Worm (Caenorhabditis elegans) whole organism, L4/young adult: Measurements from ENCODE around the gene E02H4.4.

Source experiments
- W03F9.2 ChIP-seq: fragments of 150-350 bp; optimal IDR thresholded peaks from 2 replicates; lab custom pipeline; 2014; ENCODE audit warnings: missing biosample characterization, missing genetic modification characterization
- dao-5 ChIP-seq: sonication (generic microtip); optimal IDR thresholded peaks from 2 replicates; lab custom pipeline; 2016; ENCODE audit warnings: missing genotype, missing genetic modification characterization, moderate library complexity, missing compliant biosample characterization
- him-1 ChIP-seq: sonication (generic microtip); optimal IDR thresholded peaks from 2 replicates; lab custom pipeline; 2016; ENCODE audit warnings: missing genotype, missing genetic modification reagents, missing genetic modification characterization, missing compliant biosample characterization

The E02H4.4 gene

ce11 chrX:14243345-14243961 lies 14.3 kb upstream of the E02H4.4 start, which contains the start of gene K04C1.3:
K04C1.3 (minus strand) TSS chrX:14243395.
- TF ChIP-seq him-1 (tag; lab: Kevin White, UChicago) (no peak), dao-5 (no peak), W03F9.2 (tag; lab: Kevin White, UChicago) (no peak)

DNA sequence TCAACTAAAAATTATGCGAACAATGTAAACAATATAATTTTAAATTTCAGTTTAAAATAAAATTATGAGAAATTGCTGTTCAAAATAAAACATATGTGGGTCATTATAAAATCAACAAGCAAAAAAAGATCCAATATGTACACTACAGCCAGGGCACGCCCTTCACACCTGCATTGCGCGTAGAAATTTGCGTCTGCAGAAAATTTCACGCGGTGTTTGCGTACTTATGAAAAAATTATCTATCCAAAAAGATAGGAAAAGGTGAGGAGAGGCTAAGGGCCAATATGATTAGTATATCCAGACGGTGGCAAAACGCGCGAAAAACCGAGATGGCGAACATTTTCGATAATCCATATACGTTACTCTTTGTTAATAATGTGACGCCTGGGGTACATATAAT lies 13.3 kb upstream of the E02H4.4 start:
- TF ChIP-seq W03F9.2 (tag; lab: Kevin White, UChicago) (no peak), dao-5 (no peak)

ce11 chrX:14246518-14246917 lies 11.2 kb upstream of the E02H4.4 start, which contains the start of gene mlc-6:
mlc-6 (minus strand) TSS chrX:14246618.
- TF ChIP-seq him-1 (tag; lab: Kevin White, UChicago) = no peak
- no peak for TF ChIP-seq W03F9.2 (tag; lab: Kevin White, UChicago)
- no peak for TF ChIP-seq dao-5

DNA sequence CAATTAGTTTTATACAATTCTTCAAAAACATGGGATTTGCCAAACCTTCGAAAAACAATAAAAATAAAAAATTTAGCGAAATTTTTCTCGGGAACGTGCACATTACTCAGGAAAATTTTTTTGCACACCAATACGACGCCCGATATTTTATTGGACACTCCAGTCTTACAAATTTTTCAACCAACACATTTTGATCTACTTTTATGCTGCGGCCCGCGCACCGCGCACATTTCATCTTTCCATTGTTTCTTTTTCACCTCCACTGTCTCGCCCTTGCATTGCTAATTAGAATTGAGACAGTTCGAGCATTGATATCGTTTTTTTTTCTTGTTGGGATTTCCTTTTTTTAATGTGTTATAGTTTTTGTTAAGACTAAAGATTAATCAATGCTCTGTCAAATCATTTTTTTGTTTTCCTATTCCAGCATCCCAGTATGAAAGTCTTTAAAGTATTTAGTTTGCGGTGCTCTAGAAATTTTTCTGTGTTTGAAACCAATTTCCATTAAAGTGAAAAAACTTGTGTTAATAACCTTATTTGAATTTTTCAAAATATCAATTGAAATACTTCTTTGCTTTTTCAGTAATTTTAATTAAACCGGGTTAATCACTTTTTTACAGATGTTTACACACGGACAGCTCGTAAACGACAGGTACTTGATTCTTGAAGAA lies 10.2 kb upstream of the E02H4.4 start, which contains the start of gene K04C1.5:
Gene K04C1.5 (plus strand): TSS at position 618 of the 668 bp plus-strand sequence.
- TF ChIP-seq W03F9.2 (tag; lab: Kevin White, UChicago) = no peak
- no peak for TF ChIP-seq dao-5
- TF ChIP-seq him-1 (tag; lab: Kevin White, UChicago) = no peak

ce11 chrX:14252042-14252441 lies 5.7 kb upstream of the E02H4.4 start, which contains the start of gene E02H4.6:
E02H4.6 (minus strand) TSS chrX:14252142.
- TF ChIP-seq W03F9.2 (tag; lab: Kevin White, UChicago) (no peak), him-1 (tag; lab: Kevin White, UChicago) (no peak), dao-5 (no peak)

DNA sequence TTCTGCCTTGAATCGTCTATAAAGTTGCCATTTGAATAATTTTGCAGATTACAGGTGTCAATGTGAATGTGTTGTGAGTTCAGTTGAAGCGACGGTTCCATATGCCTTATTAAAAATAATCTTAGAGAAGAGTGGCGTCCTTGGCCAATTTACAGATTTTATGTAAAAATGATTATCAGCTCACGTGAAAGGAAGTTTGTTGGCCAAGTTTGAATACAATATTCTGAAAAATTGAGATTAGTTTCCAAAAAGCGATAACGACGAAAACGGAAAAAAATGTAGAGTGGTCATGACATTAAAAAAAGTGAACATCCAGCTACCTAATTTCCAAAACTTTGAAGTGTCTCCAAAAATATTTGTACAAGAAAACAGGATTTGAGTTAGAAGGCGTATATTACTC lies 2.7 kb upstream of the E02H4.4 start, which contains the start of gene E02H4.5:
Gene E02H4.5 (minus strand): TSS at position 101 of the 400 bp plus-strand sequence.
- TF ChIP-seq dao-5 (no peak), him-1 (tag; lab: Kevin White, UChicago) (no peak), W03F9.2 (tag; lab: Kevin White, UChicago) (no peak)

DNA sequence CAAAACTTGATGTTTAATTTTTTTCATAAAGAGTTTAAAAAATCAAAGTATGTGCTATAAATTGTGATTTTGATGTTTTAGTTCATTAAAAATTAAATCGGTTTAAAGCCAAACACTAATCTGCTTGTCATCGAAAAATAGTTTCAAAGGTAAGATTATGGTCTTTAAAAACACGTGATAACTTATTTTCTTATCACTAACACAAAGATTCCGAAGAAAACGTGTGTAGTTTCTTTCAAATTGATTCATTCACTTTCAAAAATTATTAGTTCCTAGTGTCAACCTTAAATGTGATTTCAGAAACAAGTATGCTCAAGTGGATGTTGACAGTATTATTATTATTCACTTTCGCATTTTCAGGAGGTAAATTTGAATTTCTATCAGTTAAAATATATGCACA lies 1.8 kb upstream of the E02H4.4 start, which contains the start of gene E02H4.7:
Gene E02H4.7 (plus strand): TSS at position 301 of the 400 bp plus-strand sequence.
- TF ChIP-seq W03F9.2 (tag; lab: Kevin White, UChicago) = no peak
- no peak for TF ChIP-seq dao-5
- TF ChIP-seq him-1 (tag; lab: Kevin White, UChicago) = no peak

DNA sequence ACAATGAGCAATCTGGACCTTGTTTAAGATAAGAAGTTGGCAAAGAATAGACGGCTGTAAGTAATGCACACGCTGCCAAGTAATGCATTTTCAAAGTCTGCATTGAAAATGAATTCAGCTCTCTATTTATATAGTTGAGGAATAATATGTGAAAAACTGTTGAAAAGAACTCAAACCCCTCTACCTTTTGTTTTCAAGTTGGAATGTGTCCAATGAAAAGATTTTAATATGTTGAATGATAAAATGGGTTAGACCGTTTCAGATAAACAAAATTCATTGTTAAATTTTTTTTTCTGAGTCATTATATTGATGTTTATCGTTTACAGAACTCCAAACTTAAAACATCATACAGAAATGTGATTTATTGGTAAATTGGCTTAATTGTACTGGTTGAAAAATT lies 5.7 kb downstream of the E02H4.4 start, which contains the start of gene E02H4.8:
Gene E02H4.8 (minus strand): TSS at position 101 of the 400 bp plus-strand sequence.
- TF ChIP-seq dao-5 = no peak
- no peak for TF ChIP-seq W03F9.2 (tag; lab: Kevin White, UChicago)
- no peak for TF ChIP-seq him-1 (tag; lab: Kevin White, UChicago)

ce11 chrX:14267170-14267569 lies 9.4 kb downstream of the E02H4.4 start:
- TF ChIP-seq dao-5 (no peak), him-1 (tag; lab: Kevin White, UChicago) (no peak), W03F9.2 (tag; lab: Kevin White, UChicago) (no peak)

ce11 chrX:14267781-14268180 lies 10.0 kb downstream of the E02H4.4 start, which contains the start of gene del-1:
del-1 (plus strand) TSS chrX:14268081.
- TF ChIP-seq W03F9.2 (tag; lab: Kevin White, UChicago) (no peak), him-1 (tag; lab: Kevin White, UChicago) (no peak), dao-5 (no peak)

DNA sequence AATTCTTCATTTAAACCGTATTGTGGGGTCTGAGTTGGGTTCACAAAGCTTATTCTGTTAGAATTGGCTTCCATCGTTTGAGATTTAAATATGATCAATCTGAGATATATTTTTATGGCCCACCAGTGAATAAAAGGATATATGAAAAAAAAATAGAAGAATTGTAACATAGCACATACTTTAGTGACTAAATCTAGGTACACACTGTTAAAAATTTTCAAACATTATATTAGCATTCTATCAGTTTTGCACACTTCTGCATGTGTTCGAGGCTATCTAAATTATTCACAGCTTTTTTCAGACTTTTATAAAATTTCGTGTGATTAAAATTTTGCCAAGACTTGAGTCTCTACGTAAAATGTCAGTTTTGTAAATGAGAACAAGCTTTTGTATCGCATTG lies 23.8 kb downstream of the E02H4.4 start, which contains the start of gene E02H4.2:
Gene E02H4.2 (minus strand): TSS at position 101 of the 400 bp plus-strand sequence.
- no peak for TF ChIP-seq W03F9.2 (tag; lab: Kevin White, UChicago)
- no peak for TF ChIP-seq dao-5
- no peak for TF ChIP-seq him-1 (tag; lab: Kevin White, UChicago)

DNA sequence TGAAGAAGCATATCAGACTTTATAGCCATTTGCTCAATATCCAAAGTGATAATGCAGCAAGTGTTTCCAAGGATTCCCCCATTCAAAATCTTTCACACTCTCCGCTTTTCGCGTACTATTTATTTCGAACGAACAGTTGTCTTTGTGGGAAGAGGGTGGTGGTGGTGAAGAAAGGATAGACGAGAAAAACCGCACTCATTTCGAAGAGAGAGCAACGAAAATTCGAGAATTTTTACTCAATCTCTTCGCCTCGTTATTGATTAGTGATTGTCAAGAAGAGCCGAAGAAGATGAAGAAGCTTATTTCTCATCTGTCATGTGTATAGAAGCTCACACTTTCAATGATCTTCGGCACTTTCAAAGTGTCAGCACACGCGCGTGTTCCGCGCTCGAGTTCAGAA lies 30.1 kb downstream of the E02H4.4 start:
- TF ChIP-seq him-1 (tag; lab: Kevin White, UChicago) (no peak), W03F9.2 (tag; lab: Kevin White, UChicago) (no peak), dao-5 (no peak)

ce11 chrX:14289993-14290392 lies 32.2 kb downstream of the E02H4.4 start:
- no peak for TF ChIP-seq dao-5
- no peak for TF ChIP-seq W03F9.2 (tag; lab: Kevin White, UChicago)
- TF ChIP-seq him-1 (tag; lab: Kevin White, UChicago) = no peak

DNA sequence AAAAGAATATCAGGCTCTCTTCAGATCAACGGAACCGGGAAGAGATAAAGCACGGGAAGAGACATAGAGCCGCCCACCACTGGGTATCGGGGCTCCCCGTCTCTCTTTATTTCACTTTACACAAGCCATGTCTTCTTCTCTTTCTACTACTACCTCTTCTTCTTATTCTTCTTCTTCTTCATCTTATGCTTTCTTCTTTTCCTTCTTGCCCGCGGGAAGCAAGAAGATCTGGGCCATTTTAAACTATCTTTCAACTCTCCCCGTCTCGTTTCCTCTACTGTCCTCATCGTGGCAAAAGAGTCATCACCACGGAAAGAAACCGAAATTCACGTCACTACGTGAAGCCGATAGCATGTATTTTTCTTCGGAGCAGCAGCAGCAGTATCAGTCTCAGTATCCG lies 34.9 kb downstream of the E02H4.4 start:
- TF ChIP-seq W03F9.2 (tag; lab: Kevin White, UChicago) = no peak
- no peak for TF ChIP-seq him-1 (tag; lab: Kevin White, UChicago)
- no peak for TF ChIP-seq dao-5
